Worm (Caenorhabditis elegans) whole organism, dauer: ENCODE data around the gene rnp-1.

ENCODE experiments used
- unc-62 ChIP-seq: sonication (generic microtip); optimal IDR thresholded peaks from 2 replicates; lab custom pipeline; 2017; ENCODE audit warnings: missing biosample characterization, missing genetic modification reagents, missing genetic modification characterization

The rnp-1 gene

DNA sequence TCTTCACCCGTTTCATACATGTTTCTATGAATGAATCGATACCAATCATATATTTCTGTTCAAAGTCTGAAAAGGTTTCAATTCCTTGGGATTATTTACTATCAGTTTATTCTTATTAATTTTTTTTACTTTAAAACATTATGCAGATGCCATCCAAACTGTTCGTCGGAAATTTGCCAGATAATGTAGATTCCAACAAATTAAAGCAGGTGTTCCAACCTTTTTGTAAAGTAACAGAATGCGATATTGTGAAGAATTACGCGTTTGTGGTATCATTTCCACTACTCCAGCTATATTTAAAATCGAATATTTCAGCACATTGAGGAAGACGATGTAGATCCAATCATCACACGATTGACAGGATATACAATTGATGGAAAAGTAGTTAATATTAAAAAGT lies at the start of gene rnp-1:
Gene rnp-1 (plus strand): TSS at position 145 of the 400 bp plus-strand sequence.
- no peak for TF ChIP-seq unc-62 (GFP tag; lab: Kevin White, UChicago)

- no peak for TF ChIP-seq unc-62 (GFP tag; lab: Kevin White, UChicago)
These were observed 41.5 kb upstream of the rnp-1 start, which contains the start of gene che-11 for ce11 chrV:12150607-12151006. che-11 (minus strand) TSS chrV:12150707.

- no peak for TF ChIP-seq unc-62 (GFP tag; lab: Kevin White, UChicago)
These were observed 39.2 kb upstream of the rnp-1 start, which contains the start of gene C27A7.8 for ce11 chrV:12152857-12153256. C27A7.8 (plus strand) TSS chrV:12153157.

- TF ChIP-seq unc-62 (GFP tag; lab: Kevin White, UChicago): no peak
These were observed 38.3 kb upstream of the rnp-1 start for ce11 chrV:12153784-12154183.

- no peak for TF ChIP-seq unc-62 (GFP tag; lab: Kevin White, UChicago)
These were observed 37.5 kb upstream of the rnp-1 start, which contains the start of gene C27A7.9 for ce11 chrV:12154554-12154953. C27A7.9 (minus strand) TSS chrV:12154654.

DNA sequence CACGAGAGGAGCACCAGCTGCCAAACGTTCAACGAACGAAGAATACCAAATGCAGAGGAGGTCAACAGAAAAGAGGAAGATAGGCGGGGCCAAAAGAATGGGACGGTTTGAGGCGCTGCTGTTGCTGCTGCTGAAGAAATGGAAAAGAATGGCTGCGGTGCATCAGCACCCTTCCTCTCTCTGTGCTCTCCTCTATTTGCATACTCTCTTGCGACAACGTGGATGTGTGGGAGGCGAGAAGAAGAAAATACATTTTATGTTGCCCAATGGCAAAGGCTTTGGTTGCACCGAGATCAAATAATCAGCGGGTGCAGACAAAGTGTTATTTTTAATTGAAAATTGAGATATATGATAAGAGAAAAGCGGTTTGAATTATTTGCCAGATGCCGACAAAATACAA lies 33.7 kb upstream of the rnp-1 start:
- no peak for TF ChIP-seq unc-62 (GFP tag; lab: Kevin White, UChicago)

DNA sequence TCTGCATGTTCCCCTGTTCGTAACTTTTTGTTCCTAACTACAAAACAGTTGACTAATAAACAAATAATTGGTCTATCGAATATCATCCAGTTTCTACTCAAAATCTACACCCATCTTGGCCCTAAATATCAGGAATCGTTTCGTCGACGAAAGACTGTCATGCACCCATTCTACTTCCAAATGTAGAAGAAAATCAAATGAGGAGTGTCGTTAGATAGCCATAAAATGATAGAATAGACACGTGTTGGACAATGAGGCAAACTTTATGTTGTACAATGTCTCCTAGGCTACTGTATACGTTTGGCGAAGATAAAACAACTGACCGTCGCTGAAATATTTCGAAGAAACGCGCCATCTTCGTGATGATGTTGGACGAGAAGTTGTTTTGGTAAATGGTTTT lies 32.1 kb upstream of the rnp-1 start:
- no peak for TF ChIP-seq unc-62 (GFP tag; lab: Kevin White, UChicago)

DNA sequence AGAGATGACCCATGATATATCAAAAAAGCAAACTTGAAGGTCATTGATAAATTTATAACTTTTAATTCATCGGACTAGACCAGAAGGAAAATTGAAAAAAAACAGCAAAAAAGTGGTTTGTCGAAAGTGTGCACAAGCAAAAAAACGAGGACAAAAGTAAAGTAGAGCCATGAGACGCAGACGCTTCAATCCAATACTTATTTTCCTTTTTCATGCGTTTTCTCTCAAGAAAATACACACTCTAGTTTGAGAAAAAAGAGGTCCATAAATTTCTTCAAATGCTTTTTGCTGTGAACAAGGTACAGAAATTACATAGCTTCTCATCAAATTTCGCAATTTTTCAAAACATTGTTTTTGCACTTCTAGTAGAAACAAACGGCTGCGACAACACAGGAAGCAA lies 30.9 kb upstream of the rnp-1 start:
- no peak for TF ChIP-seq unc-62 (GFP tag; lab: Kevin White, UChicago)

DNA sequence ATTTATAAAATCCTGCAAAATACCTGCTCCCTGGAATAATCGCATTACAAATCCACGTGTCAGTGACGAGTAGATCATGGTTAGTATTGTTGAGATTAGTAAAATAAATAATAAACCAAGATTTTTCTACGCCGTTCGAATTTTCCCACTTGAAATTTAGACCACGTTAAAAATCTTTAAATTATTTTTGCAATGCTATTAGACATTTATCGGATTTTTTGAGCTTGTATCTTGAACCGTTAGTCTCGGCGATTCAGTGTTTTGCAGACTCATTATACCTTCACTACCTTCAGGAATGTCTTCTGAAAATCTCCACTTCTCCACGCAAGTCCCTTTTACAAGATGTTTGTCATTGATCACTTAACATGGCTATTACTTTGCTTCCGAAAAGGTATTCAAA lies 29.9 kb upstream of the rnp-1 start, which contains the start of gene C27A7.5:
Gene C27A7.5 (minus strand): TSS at position 101 of the 400 bp plus-strand sequence.
- TF ChIP-seq unc-62 (GFP tag; lab: Kevin White, UChicago): no peak

- no peak for TF ChIP-seq unc-62 (GFP tag; lab: Kevin White, UChicago)
These were observed 29.2 kb upstream of the rnp-1 start, which contains the start of gene srj-4 for ce11 chrV:12162906-12163305. srj-4 (plus strand) TSS chrV:12163206.

DNA sequence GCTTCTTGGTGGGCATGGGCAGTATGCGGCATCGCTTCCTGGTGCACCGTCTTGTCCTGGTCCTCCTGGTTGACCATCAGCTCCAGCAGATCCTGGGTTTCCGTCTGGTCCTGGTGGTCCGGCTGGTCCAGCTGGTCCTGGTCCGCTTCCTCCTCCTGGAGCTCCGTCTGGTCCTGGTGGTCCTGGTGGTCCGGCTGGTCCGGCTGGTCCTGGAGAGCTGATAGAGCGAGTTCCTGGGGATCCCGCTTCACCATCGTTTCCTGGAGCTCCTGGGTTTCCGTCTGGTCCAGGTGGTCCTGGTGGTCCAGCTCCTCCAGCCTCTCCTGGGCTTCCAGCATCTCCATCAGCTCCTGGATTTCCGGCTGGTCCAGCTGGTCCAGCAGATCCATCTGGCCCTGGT lies 25.0 kb upstream of the rnp-1 start:
- TF ChIP-seq unc-62 (GFP tag; lab: Kevin White, UChicago): no peak

- TF ChIP-seq unc-62 (GFP tag; lab: Kevin White, UChicago): no peak
These were observed 24.4 kb upstream of the rnp-1 start, which contains the start of gene col-37 for ce11 chrV:12167653-12168052. col-37 (minus strand) TSS chrV:12167753.

DNA sequence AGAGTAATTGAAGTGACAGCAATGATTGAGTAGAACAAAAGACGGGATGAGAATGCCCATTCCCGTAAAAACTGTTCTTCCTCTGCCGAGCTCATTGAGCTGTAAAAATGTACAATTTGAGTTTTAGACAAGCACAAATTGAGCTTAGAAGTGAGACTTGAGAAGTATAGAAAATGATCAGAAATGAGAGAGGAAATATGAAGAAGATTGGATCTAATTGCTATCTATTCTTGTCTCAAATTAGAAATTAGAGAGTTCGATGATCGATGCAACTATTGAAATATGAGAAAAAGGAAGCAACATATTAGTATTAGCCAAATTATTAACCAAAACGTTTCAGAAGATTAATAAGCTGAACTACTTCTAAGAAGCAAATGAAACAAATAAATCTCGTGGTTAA lies 22.0 kb upstream of the rnp-1 start, which contains the start of gene ZK863.1:
Gene ZK863.1 (minus strand): TSS at position 101 of the 400 bp plus-strand sequence.
- TF ChIP-seq unc-62 (GFP tag; lab: Kevin White, UChicago): no peak

ce11 chrV:12179338-12179737 lies 12.7 kb upstream of the rnp-1 start, which contains the start of gene clec-224:
clec-224 (minus strand) TSS chrV:12179438.
- no peak for TF ChIP-seq unc-62 (GFP tag; lab: Kevin White, UChicago)

ce11 chrV:12181310-12181709 lies 10.8 kb upstream of the rnp-1 start, which contains the start of gene elpc-3:
elpc-3 (minus strand) TSS chrV:12181410.
- no peak for TF ChIP-seq unc-62 (GFP tag; lab: Kevin White, UChicago)

ce11 chrV:12183854-12184253 lies 8.2 kb upstream of the rnp-1 start, which contains the start of gene usip-1:
usip-1 (minus strand) TSS chrV:12184194.
- TF ChIP-seq unc-62 (GFP tag; lab: Kevin White, UChicago): no peak

ce11 chrV:12184308-12184999 lies 7.6 kb upstream of the rnp-1 start, which contains the start of gene srd-4:
srd-4 (plus strand) TSS chrV:12184949.
- TF ChIP-seq unc-62 (GFP tag; lab: Kevin White, UChicago): no peak
